Worm (Caenorhabditis elegans) whole organism, L1 larva: ENCODE data around the gene cut-4.

Experiments used
- C16A3.4 ChIP-seq: fragments of 150-350 bp; optimal IDR thresholded peaks from 2 replicates; lab custom pipeline; 2014; ENCODE audit warnings: missing biosample characterization, missing genetic modification characterization
- C34B4.2 ChIP-seq: sonication (generic microtip); optimal IDR thresholded peaks from 2 replicates; lab custom pipeline; 2017; ENCODE audit warnings: mild to moderate bottlenecking, missing genetic modification characterization, missing compliant biosample characterization
- F16B12.6 ChIP-seq: fragments of 150-350 bp; optimal IDR thresholded peaks from 2 replicates; lab custom pipeline; 2014; ENCODE audit warnings: missing biosample characterization, missing genetic modification characterization
- aha-1 ChIP-seq: fragments of 150-350 bp; optimal IDR thresholded peaks from 2 replicates; lab custom pipeline; 2014; ENCODE audit warnings: missing biosample characterization, missing genetic modification characterization
- ama-1 ChIP-seq: fragments of 150-350 bp; optimal IDR thresholded peaks from 2 replicates; lab custom pipeline; 2014
- ceh-63 ChIP-seq: fragments of 200-800 bp; sonication (Bioruptor generic); optimal IDR thresholded peaks from 2 replicates; lab custom pipeline; 2018; ENCODE audit warnings: mild to moderate bottlenecking, missing genetic modification characterization, missing compliant biosample characterization
- ceh-8 ChIP-seq: fragments of 200-800 bp; sonication (Bioruptor generic); optimal IDR thresholded peaks from 2 replicates; lab custom pipeline; 2018; ENCODE audit warnings: mild to moderate bottlenecking, missing genetic modification characterization, moderate library complexity, missing compliant biosample characterization
- ces-1 ChIP-seq: fragments of 150-350 bp; optimal IDR thresholded peaks from 2 replicates; lab custom pipeline; 2014; ENCODE audit warnings: missing biosample characterization, missing genetic modification reagents, missing genetic modification characterization
- dpl-1 ChIP-seq, 3 experiments: fragments of 150-350 bp in 2 of 3; sonication (generic microtip) in 1 of 3; optimal IDR thresholded peaks; 2 replicates each; lab custom pipeline; 2014 to 2017; ENCODE audit warnings: missing biosample characterization in 3 of 3, missing genetic modification characterization in 3 of 3, missing genetic modification reagents in 3 of 3
- dsc-1 ChIP-seq: sonication (generic microtip); optimal IDR thresholded peaks from 2 replicates; lab custom pipeline; 2016; ENCODE audit warnings: mild to moderate bottlenecking, missing genetic modification characterization, missing compliant biosample characterization
- efl-1 ChIP-seq, 4 experiments: fragments of 150-350 bp; optimal IDR thresholded peaks in 3 of 4; peaks in 1 of 4; 1 replicate in 1 of 4; 2 replicates in 3 of 4; lab custom pipeline; 2014; ENCODE audit warnings: missing biosample characterization in 2 of 4, missing genetic modification characterization in 2 of 4, missing genetic modification reagents in 2 of 4
- egl-13 ChIP-seq: sonication (generic microtip); optimal IDR thresholded peaks from 2 replicates; lab custom pipeline; 2016; ENCODE audit warnings: missing genotype, missing genetic modification reagents, missing genetic modification characterization, missing compliant biosample characterization
- egl-27 ChIP-seq, 2 experiments: fragments of 150-350 bp in 1 of 2; sonication (generic microtip); optimal IDR thresholded peaks; 3 replicates each; lab custom pipeline; 2017 to 2018; ENCODE audit warnings: missing biosample characterization in 2 of 2, missing genetic modification characterization in 2 of 2, missing genetic modification reagents in 2 of 2
- elt-2 ChIP-seq: sonication (generic microtip); optimal IDR thresholded peaks from 2 replicates; lab custom pipeline; 2016; ENCODE audit warnings: missing genetic modification characterization, mild to moderate bottlenecking, inconsistent platforms, missing compliant biosample characterization, missing genetic modification reagents
- fkh-4 ChIP-seq: sonication (generic microtip); optimal IDR thresholded peaks from 2 replicates; lab custom pipeline; 2016; ENCODE audit warnings: missing compliant biosample characterization, missing genetic modification characterization, borderline replicate concordance
- fkh-8 ChIP-seq: sonication (generic microtip); optimal IDR thresholded peaks from 2 replicates; lab custom pipeline; 2016; ENCODE audit warnings: mild to moderate bottlenecking, missing genetic modification characterization, missing compliant biosample characterization
- fos-1 ChIP-seq: fragments of 150-350 bp; optimal IDR thresholded peaks from 2 replicates; lab custom pipeline; 2014; ENCODE audit warnings: missing biosample characterization, missing genetic modification characterization
- grh-1 ChIP-seq: fragments of 200-800 bp; sonication (Bioruptor generic); IDR thresholded peaks from 2 replicates; pipeline ENCODE4 v1.3.6; 2022; ENCODE audit warnings: missing genetic modification reagents, missing genetic modification characterization, missing compliant biosample characterization
- lin-35 ChIP-seq, 2 experiments: fragments of 150-350 bp; optimal IDR thresholded peaks; 2 replicates each; lab custom pipeline; 2014; ENCODE audit warnings: missing biosample characterization in 2 of 2, missing genetic modification characterization in 2 of 2, missing genetic modification reagents in 2 of 2
- lsy-2 ChIP-seq, 2 experiments: fragments of 150-350 bp; optimal IDR thresholded peaks; 2 replicates each; lab custom pipeline; 2014; ENCODE audit warnings: missing biosample characterization in 2 of 2, missing genetic modification characterization in 2 of 2
- mef-2 ChIP-seq: fragments of 150-350 bp; optimal IDR thresholded peaks from 2 replicates; lab custom pipeline; 2014; ENCODE audit warnings: missing biosample characterization, missing genetic modification characterization
- mep-1 ChIP-seq: fragments of 150-350 bp; optimal IDR thresholded peaks from 2 replicates; lab custom pipeline; 2014; ENCODE audit warnings: missing biosample characterization, missing genetic modification characterization
- nhr-11 ChIP-seq: fragments of 150-350 bp; optimal IDR thresholded peaks from 2 replicates; lab custom pipeline; 2014; ENCODE audit warnings: missing biosample characterization, missing genetic modification characterization
- nhr-12 ChIP-seq: sonication (generic microtip); optimal IDR thresholded peaks from 2 replicates; lab custom pipeline; 2017; ENCODE audit warnings: missing biosample characterization, missing genetic modification characterization
- nhr-19 ChIP-seq: fragments of 200-800 bp; sonication (Bioruptor generic); conservative IDR thresholded peaks from 2 replicates; pipeline ENCODE4 v1.3.6; 2022; ENCODE audit warnings: missing genetic modification characterization, missing compliant biosample characterization
- nhr-20 ChIP-seq: sonication (generic microtip); optimal IDR thresholded peaks from 2 replicates; lab custom pipeline; 2016; ENCODE audit warnings: mild to moderate bottlenecking, missing genetic modification characterization, missing compliant biosample characterization
- nhr-237 ChIP-seq: fragments of 150-350 bp; optimal IDR thresholded peaks from 2 replicates; lab custom pipeline; 2014; ENCODE audit warnings: missing biosample characterization, missing genetic modification characterization
- nhr-71 ChIP-seq: sonication (generic microtip); optimal IDR thresholded peaks from 2 replicates; lab custom pipeline; 2016; ENCODE audit warnings: mild to moderate bottlenecking, missing genetic modification characterization, moderate library complexity, missing compliant biosample characterization
- nhr-76 ChIP-seq: sonication (generic microtip); optimal IDR thresholded peaks from 2 replicates; lab custom pipeline; 2017; ENCODE audit warnings: missing biosample characterization, missing genetic modification characterization
- nhr-84 ChIP-seq: sonication (generic microtip); optimal IDR thresholded peaks from 2 replicates; lab custom pipeline; 2017; ENCODE audit warnings: missing biosample characterization, missing genetic modification characterization
- nhr-85 ChIP-seq: sonication (generic microtip); peaks from one replicate; lab custom pipeline; 2016; ENCODE audit warnings: missing genetic modification characterization, inconsistent platforms, missing compliant biosample characterization
- nhr-90 ChIP-seq: sonication (generic microtip); optimal IDR thresholded peaks from 2 replicates; lab custom pipeline; 2016; ENCODE audit warnings: mild to moderate bottlenecking, missing genetic modification characterization, missing compliant biosample characterization; ENCODE audit not compliant: poor library complexity
- pag-3 ChIP-seq: sonication (generic microtip); optimal IDR thresholded peaks from 2 replicates; lab custom pipeline; 2017; ENCODE audit warnings: missing genetic modification characterization, mild to moderate bottlenecking, missing compliant biosample characterization, antibody characterized with exemption, borderline replicate concordance; ENCODE audit not compliant: insufficient read depth
- pax-3 ChIP-seq: fragments of 200-800 bp; sonication (Bioruptor generic); optimal IDR thresholded peaks from 2 replicates; lab custom pipeline; 2018; ENCODE audit warnings: mild to moderate bottlenecking, missing genetic modification characterization, moderate library complexity, missing compliant biosample characterization
- pqm-1 ChIP-seq: sonication (generic microtip); optimal IDR thresholded peaks from 3 replicates; lab custom pipeline; 2017; ENCODE audit warnings: missing biosample characterization, missing genetic modification characterization
- rnt-1 ChIP-seq: sonication (generic microtip); optimal IDR thresholded peaks from 2 replicates; lab custom pipeline; 2016; ENCODE audit warnings: mild to moderate bottlenecking, missing genetic modification characterization, moderate library complexity, missing compliant biosample characterization
- skn-1 ChIP-seq: fragments of 150-350 bp; optimal IDR thresholded peaks from 2 replicates; lab custom pipeline; 2014; ENCODE audit warnings: missing biosample characterization, missing genetic modification characterization
- snpc-4 ChIP-seq: fragments of 150-350 bp; optimal IDR thresholded peaks from 2 replicates; lab custom pipeline; 2014; ENCODE audit warnings: missing biosample characterization, missing genetic modification characterization
- snu-23 ChIP-seq: sonication (generic microtip); optimal IDR thresholded peaks from 2 replicates; lab custom pipeline; 2016; ENCODE audit warnings: missing genetic modification characterization, missing compliant biosample characterization
- tbx-2 ChIP-seq: sonication (generic microtip); optimal IDR thresholded peaks from 2 replicates; lab custom pipeline; 2016; ENCODE audit warnings: missing genetic modification characterization, missing compliant biosample characterization
- tlp-1 ChIP-seq: fragments of 150-350 bp; optimal IDR thresholded peaks from 2 replicates; lab custom pipeline; 2014; ENCODE audit warnings: missing biosample characterization, missing genetic modification characterization
- unc-130 ChIP-seq: fragments of 150-350 bp; optimal IDR thresholded peaks from 2 replicates; lab custom pipeline; 2017; ENCODE audit warnings: missing biosample characterization, missing genetic modification characterization, inconsistent platforms
- unc-30 ChIP-seq: sonication (generic microtip); optimal IDR thresholded peaks from 2 replicates; lab custom pipeline; 2017; ENCODE audit warnings: missing biosample characterization, missing genetic modification characterization
- unc-62 ChIP-seq: fragments of 150-350 bp; optimal IDR thresholded peaks from 2 replicates; lab custom pipeline; 2014; ENCODE audit warnings: missing biosample characterization, missing genetic modification reagents, missing genetic modification characterization
- vab-15 ChIP-seq: sonication (generic microtip); optimal IDR thresholded peaks from 2 replicates; lab custom pipeline; 2017; ENCODE audit warnings: missing genotype, mild to moderate bottlenecking, missing genetic modification characterization, missing compliant biosample characterization
- xbp-1 ChIP-seq: sonication (generic microtip); optimal IDR thresholded peaks from 2 replicates; lab custom pipeline; 2016; ENCODE audit warnings: missing genetic modification characterization, missing compliant biosample characterization
- zag-1 ChIP-seq: fragments of 150-350 bp; optimal IDR thresholded peaks from 2 replicates; lab custom pipeline; 2014; ENCODE audit warnings: missing biosample characterization, missing genetic modification characterization

The cut-4 gene

ce11 chrII:10482899-10483298 is 47.0 kb downstream of the cut-4 start:
- TF ChIP-seq unc-30 (tag; lab: Kevin White, UChicago), result no peak
- no peak for TF ChIP-seq nhr-85 (tag; lab: Kevin White, UChicago)
- no peak for TF ChIP-seq vab-15 (tag; lab: Kevin White, UChicago)
- TF ChIP-seq ceh-8 (GFP tag; lab: Kevin White, UChicago), result no peak
- no peak for TF ChIP-seq tlp-1
- no peak for TF ChIP-seq fkh-8 (tag; lab: Kevin White, UChicago)
- no peak for TF ChIP-seq dsc-1 (tag; lab: Kevin White, UChicago)
- TF ChIP-seq ceh-63 (GFP tag; lab: Kevin White, UChicago), result no peak
- TF ChIP-seq unc-62 (GFP tag; lab: Kevin White, UChicago), result no peak
- TF ChIP-seq dpl-1 (GFP tag; optimal IDR thresholded peaks at IDR 0.05; lab: Kevin White, UChicago), result no peak
- TF ChIP-seq nhr-20 (tag; lab: Kevin White, UChicago), result no peak
- no peak for TF ChIP-seq tbx-2 (tag; lab: Kevin White, UChicago)
- no peak for TF ChIP-seq rnt-1 (tag; lab: Kevin White, UChicago)
- no peak for TF ChIP-seq nhr-76 (tag; lab: Kevin White, UChicago)
- no peak for TF ChIP-seq unc-130 (tag; lab: Kevin White, UChicago)
- TF ChIP-seq nhr-71 (tag; lab: Kevin White, UChicago), result no peak
- TF ChIP-seq ces-1 (GFP tag; lab: Kevin White, UChicago), result no peak
- TF ChIP-seq mef-2 (tag; lab: Kevin White, UChicago), result no peak
- no peak for TF ChIP-seq lsy-2 (tag; optimal IDR thresholded peaks at IDR 0.05; lab: Kevin White, UChicago)
- TF ChIP-seq C16A3.4 (tag; lab: Kevin White, UChicago), result no peak

- no peak for TF ChIP-seq F16B12.6 (tag; lab: Kevin White, UChicago)
- no peak for TF ChIP-seq nhr-12
- TF ChIP-seq nhr-90 (tag; lab: Kevin White, UChicago), result no peak
- no peak for TF ChIP-seq ceh-63 (GFP tag; lab: Kevin White, UChicago)
- no peak for TF ChIP-seq fos-1 (tag; lab: Kevin White, UChicago)
- no peak for TF ChIP-seq mef-2 (tag; lab: Kevin White, UChicago)
- no peak for TF ChIP-seq mep-1 (tag; lab: Kevin White, UChicago)
- no peak for TF ChIP-seq nhr-237
- TF ChIP-seq nhr-84 (tag; lab: Kevin White, UChicago), result no peak
- TF ChIP-seq snpc-4 (tag; lab: Kevin White, UChicago), result no peak
- TF ChIP-seq snu-23 (GFP tag; lab: Kevin White, UChicago), result no peak
- TF ChIP-seq skn-1, result no peak
- no peak for TF ChIP-seq nhr-11 (tag; lab: Kevin White, UChicago)
- TF ChIP-seq dsc-1 (tag; lab: Kevin White, UChicago), result no peak
- TF ChIP-seq unc-62 (GFP tag; lab: Kevin White, UChicago), result no peak
- TF ChIP-seq lsy-2 (tag; optimal IDR thresholded peaks at IDR 0.05; lab: Kevin White, UChicago), result no peak
- no peak for TF ChIP-seq aha-1
- TF ChIP-seq ama-1 (lab: Kevin White, UChicago), result no peak
These were observed 47.9 kb downstream of the cut-4 start for ce11 chrII:10483860-10484259.

- TF ChIP-seq xbp-1 (tag; lab: Kevin White, UChicago), result no peak
- no peak for TF ChIP-seq lin-35 (GFP tag; optimal IDR thresholded peaks at IDR 0.05; lab: Kevin White, UChicago)
- TF ChIP-seq nhr-76 (tag; lab: Kevin White, UChicago), result no peak
- no peak for TF ChIP-seq efl-1 (optimal IDR thresholded peaks at IDR 0.05; lab: Kevin White, UChicago)
- peak in 1 of 2 experiments; percentile 86 for TF ChIP-seq efl-1 (GFP tag; optimal IDR thresholded peaks at IDR 0.05 in 1 of 2; lab: Kevin White, UChicago)
- peak; percentile 46 for TF ChIP-seq elt-2
- TF ChIP-seq pax-3, result no peak
These were observed 49.7 kb downstream of the cut-4 start for ce11 chrII:10485640-10486039.

- no peak for TF ChIP-seq tbx-2 (tag; lab: Kevin White, UChicago)
- no peak for TF ChIP-seq nhr-11 (tag; lab: Kevin White, UChicago)
- no peak for TF ChIP-seq egl-27 (tag; optimal IDR thresholded peaks at IDR 0.05; lab: Kevin White, UChicago)
- no peak for TF ChIP-seq fkh-4 (tag; lab: Kevin White, UChicago)
- TF ChIP-seq pag-3 (tag; lab: Kevin White, UChicago), result no peak
- TF ChIP-seq pqm-1 (tag; lab: Kevin White, UChicago), result no peak
- TF ChIP-seq egl-13 (tag; lab: Kevin White, UChicago), result no peak
- TF ChIP-seq nhr-19 (GFP tag; lab: Robert Waterston, UW), result no peak
- TF ChIP-seq vab-15 (tag; lab: Kevin White, UChicago), result no peak
- TF ChIP-seq grh-1 (GFP tag; lab: Robert Waterston, UW), result no peak
- no peak for TF ChIP-seq lin-35 (GFP tag; optimal IDR thresholded peaks at IDR 0.05; lab: Kevin White, UChicago)
- no peak for TF ChIP-seq zag-1 (tag; lab: Kevin White, UChicago)
- no peak for TF ChIP-seq nhr-20 (tag; lab: Kevin White, UChicago)
- TF ChIP-seq unc-62 (GFP tag; lab: Kevin White, UChicago), result no peak
- no peak for TF ChIP-seq pax-3
- no peak for TF ChIP-seq rnt-1 (tag; lab: Kevin White, UChicago)
- no peak for TF ChIP-seq C34B4.2
These were observed 50.8 kb downstream of the cut-4 start, which contains the start of gene ZK666.15 for ce11 chrII:10486738-10487137. ZK666.15 (plus strand) TSS chrII:10487038.
